Worm (Caenorhabditis elegans): ENCODE measurements around the gene fat-4.

ce11 chrIV:9849624-9850023 is 50.4 kb downstream of the fat-4 start, which contains the start of gene K07F5.8:
- TF ChIP-seq elt-4 (tag; optimal IDR thresholded peaks at IDR 0.05) (no peak), ceh-14 (tag; optimal IDR thresholded peaks at IDR 0.05) (no peak), nfya-1 (tag; optimal IDR thresholded peaks at IDR 0.05) (no peak)

All from whole organism, late embryonic.